Worm (Caenorhabditis elegans): ENCODE measurements around the gene sre-3.
"Not testable (repeated sequence)": the region's sequence is repeated elsewhere in the genome, so short reads cannot be mapped to it uniquely, and the experiment has no call there.

The sre-3 gene

DNA sequence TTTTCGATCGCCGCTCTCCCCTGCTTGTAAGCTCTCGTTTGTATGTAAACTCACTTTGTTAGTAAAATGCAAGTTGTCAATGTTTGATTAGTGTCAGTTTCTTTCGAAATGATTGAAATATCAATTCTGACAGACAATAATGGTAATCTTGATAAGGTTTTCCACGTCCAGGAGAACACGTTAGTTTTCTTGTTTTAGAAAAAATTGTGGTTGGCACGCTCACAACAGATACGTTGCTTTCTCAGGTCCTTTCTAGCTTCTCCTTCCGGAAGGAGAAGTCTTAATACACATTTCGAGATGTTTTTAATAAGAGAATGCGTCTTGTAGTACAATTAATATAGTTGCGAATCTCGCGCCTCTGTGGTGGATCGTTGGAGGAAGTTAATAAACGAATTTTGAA, 16.8 kb upstream of the sre-3 start, which contains the start of gene F43E2.6:
F43E2.6 (minus strand) TSS at position 101 of the 400 bp plus-strand sequence.
- no peak for TF ChIP-seq nhr-76 (tag; optimal IDR thresholded peaks at IDR 0.05)
- TF ChIP-seq tbx-8 (GFP tag; optimal IDR thresholded peaks at IDR 0.05), result no peak
- TF ChIP-seq lin-13 (tag; optimal IDR thresholded peaks at IDR 0.05), result no peak
- TF ChIP-seq drap-1 (GFP tag; optimal IDR thresholded peaks at IDR 0.05), result no peak
- no peak for TF ChIP-seq mep-1 (tag; optimal IDR thresholded peaks at IDR 0.05)
- TF ChIP-seq ztf-11 (tag; optimal IDR thresholded peaks at IDR 0.05), result no peak
- TF ChIP-seq M03D4.4 (tag; optimal IDR thresholded peaks at IDR 0.05), result no peak
- no peak for TF ChIP-seq lin-32 (GFP tag; optimal IDR thresholded peaks at IDR 0.05)
- no peak for TF ChIP-seq lsy-2 (tag; optimal IDR thresholded peaks at IDR 0.05)
- no peak for TF ChIP-seq ceh-43 (GFP tag; optimal IDR thresholded peaks at IDR 0.05)
- no peak for TF ChIP-seq unc-120 (tag; optimal IDR thresholded peaks at IDR 0.05; ENCODE audit: poor library complexity, severe bottlenecking)
- no peak for TF ChIP-seq unc-62 (GFP tag; optimal IDR thresholded peaks at IDR 0.05)
- TF ChIP-seq flh-1 (GFP tag; optimal IDR thresholded peaks at IDR 0.05), result no peak
- no peak for TF ChIP-seq zip-8 (tag; optimal IDR thresholded peaks at IDR 0.05)
- TF ChIP-seq sem-2 (GFP tag; optimal IDR thresholded peaks at IDR 0.05), result no peak
- no peak for TF ChIP-seq ces-1 (GFP tag; optimal IDR thresholded peaks at IDR 0.05)

DNA sequence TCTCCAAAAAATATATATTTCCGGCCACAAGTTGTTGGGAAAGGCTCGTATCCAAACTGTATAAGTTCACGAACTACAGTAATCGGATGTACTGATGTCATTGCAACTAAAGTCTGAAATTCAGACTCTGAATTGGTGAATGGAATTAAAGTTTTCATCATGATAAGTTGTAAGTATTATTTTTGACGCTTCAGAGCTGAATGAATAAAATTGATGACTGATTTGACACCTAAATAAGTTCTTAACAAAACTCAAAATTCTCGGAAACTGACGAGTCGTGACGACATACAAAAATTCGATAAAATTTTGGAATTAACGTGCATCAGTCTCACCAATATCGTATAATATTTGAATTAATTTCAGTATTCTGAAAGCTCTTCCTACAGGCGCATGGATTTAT, 15.3 kb upstream of the sre-3 start, which contains the start of gene F43E2.11:
F43E2.11 (minus strand) TSS at position 101 of the 400 bp plus-strand sequence.
- not testable (repeated sequence) for TF ChIP-seq sptf-1 (tag; optimal IDR thresholded peaks at IDR 0.05); mls-2 (tag; optimal IDR thresholded peaks at IDR 0.05); sem-2 (GFP tag; optimal IDR thresholded peaks at IDR 0.05)

DNA sequence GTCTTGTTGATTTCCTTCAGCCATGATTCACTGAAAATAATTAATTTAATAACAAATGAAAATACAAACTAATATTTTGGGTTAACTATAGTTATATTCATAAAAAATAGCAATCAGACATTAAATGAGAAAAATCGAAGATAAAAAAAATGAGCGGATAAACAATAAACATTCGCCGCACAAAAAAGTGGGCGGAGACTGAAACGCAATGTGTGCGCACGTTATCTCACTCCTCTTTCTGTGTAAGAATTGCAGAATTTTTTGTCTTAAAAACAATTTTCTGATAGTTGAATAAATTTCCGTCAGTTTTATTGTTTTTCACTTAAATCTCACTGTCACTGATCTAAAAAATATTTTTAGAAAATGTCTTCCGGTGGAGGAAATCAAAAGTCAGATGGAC, 11.4 kb upstream of the sre-3 start, which contains the start of the genes mtch-1 and rpb-4:
mtch-1 (minus strand) TSS at position 24 of the 400 bp plus-strand sequence.
rpb-4 (plus strand) TSS at position 353 of the 400 bp plus-strand sequence.
- TF ChIP-seq snpc-4 (tag; optimal IDR thresholded peaks at IDR 0.05) (no peak), nhr-12 (tag; optimal IDR thresholded peaks at IDR 0.05) (no peak), pha-4 (tag; optimal IDR thresholded peaks at IDR 0.05) (no peak), tbx-8 (GFP tag; optimal IDR thresholded peaks at IDR 0.05) (no peak), mep-1 (tag; optimal IDR thresholded peaks at IDR 0.05) (peak; percentile 58), elt-3 (tag; optimal IDR thresholded peaks at IDR 0.05) (no peak), cnd-1 (tag; optimal IDR thresholded peaks at IDR 0.05) (no peak), ztf-11 (tag; optimal IDR thresholded peaks at IDR 0.05) (no peak), hlh-1 (tag; optimal IDR thresholded peaks at IDR 0.05) (peak; percentile 21), mab-5 (tag; optimal IDR thresholded peaks at IDR 0.05) (no peak), sem-2 (GFP tag; optimal IDR thresholded peaks at IDR 0.05) (no peak), ham-2 (GFP tag; optimal IDR thresholded peaks at IDR 0.05) (no peak), drap-1 (GFP tag; optimal IDR thresholded peaks at IDR 0.05) (no peak), lin-32 (GFP tag; optimal IDR thresholded peaks at IDR 0.05) (no peak), lin-13 (tag; optimal IDR thresholded peaks at IDR 0.05) (no peak), lsy-2 (tag; optimal IDR thresholded peaks at IDR 0.05) (peak; percentile 29), ces-1 (GFP tag; optimal IDR thresholded peaks at IDR 0.05) (peak; percentile 3), nhr-28 (tag; optimal IDR thresholded peaks at IDR 0.05) (no peak), elt-1 (tag; optimal IDR thresholded peaks at IDR 0.05; ENCODE audit: borderline replicate concordance, insufficient read depth) (no peak), unc-120 (tag; optimal IDR thresholded peaks at IDR 0.05; ENCODE audit: poor library complexity, severe bottlenecking) (no peak), blmp-1 (tag; optimal IDR thresholded peaks at IDR 0.05) (no peak), nhr-2 (tag; optimal IDR thresholded peaks at IDR 0.05) (no peak), sptf-1 (tag; optimal IDR thresholded peaks at IDR 0.05) (no peak), unc-39 (tag; optimal IDR thresholded peaks at IDR 0.05) (no peak)

DNA sequence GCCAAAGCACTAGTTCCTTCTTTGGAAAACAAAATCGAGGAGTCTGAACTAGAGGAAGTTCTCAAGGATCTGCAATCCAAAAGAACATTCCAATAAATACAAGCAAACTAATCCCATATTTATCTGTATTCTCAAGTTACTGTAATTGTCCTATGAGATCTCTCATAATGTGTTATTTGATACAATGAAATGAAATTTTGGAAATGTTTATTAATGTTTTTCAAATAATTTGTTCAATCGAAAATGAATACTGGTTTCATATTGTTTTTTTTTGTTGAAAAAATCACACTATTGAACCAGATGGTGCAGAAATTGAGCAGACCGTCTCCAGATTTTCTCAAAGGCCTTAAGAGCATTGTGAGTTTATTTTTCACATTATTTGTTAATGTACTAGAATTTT, 10.6 kb upstream of the sre-3 start, which contains the start of gene F43E2.1:
F43E2.1 (plus strand) TSS at position 301 of the 400 bp plus-strand sequence.
- no peak for TF ChIP-seq mep-1 (tag; optimal IDR thresholded peaks at IDR 0.05)
- TF ChIP-seq flh-1 (GFP tag; optimal IDR thresholded peaks at IDR 0.05), result no peak

DNA sequence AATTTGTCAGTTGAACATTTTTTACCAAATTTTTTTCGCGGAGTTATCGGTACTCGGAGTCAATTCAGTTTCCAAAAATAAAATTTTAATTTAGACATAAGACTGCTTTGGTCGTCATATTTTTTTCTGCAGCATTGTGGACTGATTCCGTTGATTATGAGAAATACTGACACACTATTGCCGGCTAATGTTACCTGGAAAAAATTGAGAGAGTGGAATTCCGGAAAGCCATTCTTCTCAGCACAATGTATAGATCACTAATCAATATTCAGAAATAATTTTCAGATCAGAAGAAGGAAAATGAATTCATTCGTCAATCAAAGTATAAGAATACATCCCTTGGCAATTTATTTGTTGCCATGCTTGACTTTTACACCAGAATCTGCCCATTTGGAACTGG, 6.5 kb upstream of the sre-3 start, which contains the start of gene C07D10.6:
C07D10.6 (plus strand) TSS at position 301 of the 400 bp plus-strand sequence.
- no peak for TF ChIP-seq M03D4.4 (tag; optimal IDR thresholded peaks at IDR 0.05)
- TF ChIP-seq flh-1 (GFP tag; optimal IDR thresholded peaks at IDR 0.05), result no peak
- TF ChIP-seq unc-39 (tag; optimal IDR thresholded peaks at IDR 0.05), result no peak
- TF ChIP-seq lin-32 (GFP tag; optimal IDR thresholded peaks at IDR 0.05), result no peak
- TF ChIP-seq lsy-2 (tag; optimal IDR thresholded peaks at IDR 0.05), result no peak
- TF ChIP-seq sem-2 (GFP tag; optimal IDR thresholded peaks at IDR 0.05), result no peak
- TF ChIP-seq nhr-2 (tag; optimal IDR thresholded peaks at IDR 0.05), result no peak
- no peak for TF ChIP-seq blmp-1 (tag; optimal IDR thresholded peaks at IDR 0.05)
- no peak for TF ChIP-seq unc-120 (tag; optimal IDR thresholded peaks at IDR 0.05; ENCODE audit: poor library complexity, severe bottlenecking)
- TF ChIP-seq ztf-11 (tag; optimal IDR thresholded peaks at IDR 0.05), result no peak
- TF ChIP-seq ces-1 (GFP tag; optimal IDR thresholded peaks at IDR 0.05), result no peak
- TF ChIP-seq unc-62 (GFP tag; optimal IDR thresholded peaks at IDR 0.05), result no peak
- no peak for TF ChIP-seq drap-1 (GFP tag; optimal IDR thresholded peaks at IDR 0.05)
- no peak for TF ChIP-seq mls-2 (tag; optimal IDR thresholded peaks at IDR 0.05)
- TF ChIP-seq snpc-4 (tag; optimal IDR thresholded peaks at IDR 0.05), result no peak

Data from whole organism, mixed stage, embryonic.